Fruit fly (Drosophila melanogaster) whole organism, prepupa: ENCODE data around the gene Prosbeta2.

Experiments used
- CG6854 ChIP-seq: fragments of 200-800 bp; sonication (Bioruptor generic); optimal IDR thresholded peaks from 2 replicates; lab custom pipeline; 2017; ENCODE audit warnings: missing biosample characterization, mild to moderate bottlenecking, missing genetic modification characterization
- Met ChIP-seq: fragments of 200-800 bp; sonication (Bioruptor generic); optimal IDR thresholded peaks from 3 replicates; lab custom pipeline; 2016; ENCODE audit warnings: missing biosample characterization, missing genetic modification characterization
- eg ChIP-seq: fragments of 200-800 bp; sonication (Bioruptor generic); IDR thresholded peaks from 3 replicates; pipeline ENCODE4 v1.3.6; 2022; ENCODE audit warnings: missing biosample characterization, missing genetic modification characterization
- spab ChIP-seq: fragments of 200-800 bp; sonication (Bioruptor generic); optimal IDR thresholded peaks from 2 replicates; lab custom pipeline; 2017; ENCODE audit warnings: missing biosample characterization, mild to moderate bottlenecking, missing genetic modification characterization, missing genetic modification reagents

DNA sequence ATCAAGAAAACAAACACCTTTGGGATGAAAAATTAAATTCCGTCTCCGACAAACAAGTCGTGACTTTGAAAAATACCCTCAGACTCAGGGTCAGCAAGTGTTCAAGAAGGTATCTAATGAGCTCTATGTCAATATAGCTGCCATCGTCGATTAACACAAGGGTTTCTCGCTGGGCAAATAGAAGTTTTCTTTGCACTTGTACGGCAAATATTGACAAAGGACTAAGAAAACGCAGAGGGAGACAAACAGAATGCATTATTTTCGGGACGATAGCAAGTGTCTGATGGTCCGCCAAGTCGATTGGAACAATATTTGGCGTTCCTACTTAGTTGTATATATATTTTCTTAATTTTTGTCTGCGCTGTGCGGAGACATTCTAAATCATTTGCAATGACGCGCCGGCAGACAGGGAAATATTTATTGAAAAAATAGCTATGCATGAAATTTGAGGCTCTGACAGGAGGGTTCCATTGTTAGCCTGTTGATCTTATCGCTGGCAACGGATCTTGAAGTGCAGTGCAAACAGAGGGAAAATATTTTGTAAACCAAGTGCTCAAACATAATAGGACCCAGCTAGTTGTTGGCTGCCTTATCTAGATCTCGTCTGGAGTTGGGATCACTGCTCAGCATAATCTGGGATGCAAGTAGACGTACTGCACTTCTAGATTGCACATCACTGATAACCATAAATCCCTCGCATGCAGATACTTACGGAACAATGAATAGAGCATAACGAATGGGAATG is 43.3 kb upstream of the Prosbeta2 start:
- TF ChIP-seq eg (no peak), spab (GFP tag; lab: Kevin White, UChicago) (no peak), CG6854 (GFP tag; lab: Kevin White, UChicago) (no peak), Met (no peak)
